Fruit fly (Drosophila melanogaster) whole organism, embryonic: ENCODE results near the gene CG13024.

Experiments used
- Abd-B ChIP-seq: fragments of 200-800 bp; sonication (Bioruptor generic); optimal IDR thresholded peaks from 2 replicates; lab custom pipeline; 2018; ENCODE audit warnings: missing biosample characterization, mild to moderate bottlenecking, missing genetic modification characterization, moderate library complexity
- Aef1 ChIP-seq: fragments of 200-800 bp; sonication (Bioruptor generic); IDR thresholded peaks from 3 replicates; pipeline ENCODE4 v1.3.6; 2022; ENCODE audit warnings: missing biosample characterization, missing genetic modification characterization
- Awh ChIP-seq: fragments of 200-800 bp; sonication (Bioruptor generic); IDR thresholded peaks from 2 replicates; pipeline ENCODE4, ENCODE4 v1.3.6; 2022; ENCODE audit warnings: missing biosample characterization, missing genetic modification characterization
- CG1024 ChIP-seq: fragments of 200-800 bp; sonication (Bioruptor generic); IDR thresholded peaks from 2 replicates; pipeline ENCODE4 v1.3.6; 2022; ENCODE audit warnings: missing biosample characterization, missing genetic modification characterization
- CG13123 ChIP-seq: fragments of 200-800 bp; sonication (Bioruptor generic); optimal IDR thresholded peaks from 2 replicates; lab custom pipeline; 2016; ENCODE audit warnings: missing biosample characterization, missing genetic modification characterization
- CG13624 ChIP-seq: fragments of 200-800 bp; sonication (Bioruptor generic); optimal IDR thresholded peaks from 2 replicates; lab custom pipeline; 2016; ENCODE audit warnings: missing biosample characterization, missing genetic modification characterization
- CG13775 ChIP-seq: fragments of 200-800 bp; sonication (Bioruptor generic); optimal IDR thresholded peaks from 3 replicates; lab custom pipeline; 2017; ENCODE audit warnings: missing biosample characterization, mild to moderate bottlenecking, missing genetic modification characterization
- CG14441 ChIP-seq: fragments of 200-800 bp; sonication (Bioruptor generic); IDR thresholded peaks from 2 replicates; pipeline ENCODE4 v1.3.6; 2022; ENCODE audit warnings: missing biosample characterization, missing genetic modification characterization
- CG14965 ChIP-seq: fragments of 200-800 bp; sonication (Bioruptor generic); optimal IDR thresholded peaks from 2 replicates; lab custom pipeline; 2016; ENCODE audit warnings: missing biosample characterization, missing genetic modification characterization, borderline replicate concordance
- CG15011 ChIP-seq: fragments of 200-800 bp; sonication (Bioruptor generic); optimal IDR thresholded peaks from 3 replicates; lab custom pipeline; 2018; ENCODE audit warnings: missing biosample characterization, mild to moderate bottlenecking, missing genetic modification characterization
- CG15073 ChIP-seq: fragments of 200-800 bp; sonication (Bioruptor generic); optimal IDR thresholded peaks from 2 replicates; lab custom pipeline; 2016; ENCODE audit warnings: missing biosample characterization, missing genetic modification characterization
- CG15514 ChIP-seq: fragments of 200-800 bp; sonication (Bioruptor generic); optimal IDR thresholded peaks from 3 replicates; lab custom pipeline; 2017; ENCODE audit warnings: missing biosample characterization, missing genetic modification characterization, mild to moderate bottlenecking, moderate library complexity, missing genetic modification reagents
- CG16813 ChIP-seq: fragments of 200-800 bp; sonication (Bioruptor generic); IDR thresholded peaks from 3 replicates; pipeline ENCODE4 v1.3.6; 2022; ENCODE audit warnings: missing biosample characterization, missing genetic modification characterization; ENCODE audit not compliant: partially characterized antibody
- CG16815 ChIP-seq: fragments of 200-800 bp; sonication (Bioruptor generic); optimal IDR thresholded peaks from 3 replicates; lab custom pipeline; 2017; ENCODE audit warnings: missing biosample characterization, mild to moderate bottlenecking, missing genetic modification characterization
- CG17612 ChIP-seq: fragments of 200-800 bp; sonication (Bioruptor generic); IDR thresholded peaks from 2 replicates; pipeline ENCODE4 v1.3.6; 2022; ENCODE audit warnings: missing biosample characterization, missing genetic modification characterization
- CG1832 ChIP-seq: fragments of 200-800 bp; sonication (Bioruptor generic); optimal IDR thresholded peaks from 2 replicates; lab custom pipeline; 2017; ENCODE audit warnings: missing biosample characterization, mild to moderate bottlenecking, missing genetic modification characterization, inconsistent platforms
- CG3065 ChIP-seq: fragments of 200-800 bp; sonication (Bioruptor generic); optimal IDR thresholded peaks from 2 replicates; lab custom pipeline; 2016; ENCODE audit warnings: missing biosample characterization, missing genetic modification characterization
- CG3407 ChIP-seq: fragments of 200-800 bp; sonication (Bioruptor generic); optimal IDR thresholded peaks from 2 replicates; lab custom pipeline; 2018; ENCODE audit warnings: missing biosample characterization, mild to moderate bottlenecking, missing genetic modification characterization
- CG3995 ChIP-seq: fragments of 200-800 bp; sonication (Bioruptor generic); optimal IDR thresholded peaks from 3 replicates; lab custom pipeline; 2016; ENCODE audit warnings: missing biosample characterization, missing genetic modification characterization
- CG6272 ChIP-seq: fragments of 200-800 bp; sonication (Bioruptor generic); IDR thresholded peaks from 2 replicates; pipeline ENCODE4 v1.3.6; 2022; ENCODE audit warnings: missing biosample characterization, missing genetic modification characterization
- CG6791 ChIP-seq: fragments of 200-800 bp; sonication (Bioruptor generic); IDR thresholded peaks from 3 replicates; pipeline ENCODE4 v1.3.6; 2022; ENCODE audit warnings: missing biosample characterization, missing genetic modification characterization; ENCODE audit not compliant: partially characterized antibody
- CG7271 ChIP-seq: fragments of 200-800 bp; sonication (Bioruptor generic); optimal IDR thresholded peaks from 2 replicates; lab custom pipeline; 2018; ENCODE audit warnings: missing biosample characterization, mild to moderate bottlenecking, missing genetic modification characterization, moderate library complexity
- CG7963 ChIP-seq: fragments of 200-800 bp; sonication (Bioruptor generic); IDR thresholded peaks from 3 replicates; pipeline ENCODE4 v1.3.6; 2022; ENCODE audit warnings: missing biosample characterization, missing genetic modification characterization; ENCODE audit not compliant: partially characterized antibody
- CG8765 ChIP-seq: fragments of 200-800 bp; sonication (Bioruptor generic); IDR thresholded peaks from 2 replicates; pipeline ENCODE4 v1.3.6; 2022; ENCODE audit warnings: missing biosample characterization, missing genetic modification characterization
- CTCF ChIP-seq: fragments of 200-800 bp; sonication (Bioruptor generic); optimal IDR thresholded peaks from 2 replicates; lab custom pipeline; 2017; ENCODE audit warnings: missing biosample characterization, mild to moderate bottlenecking, missing genetic modification characterization, moderate library complexity
- CrebB ChIP-seq: fragments of 200-800 bp; sonication (Bioruptor generic); optimal IDR thresholded peaks from 3 replicates; lab custom pipeline; 2018; ENCODE audit warnings: missing biosample characterization, mild to moderate bottlenecking, missing genetic modification characterization
- Dip3 ChIP-seq: fragments of 200-800 bp; sonication (Bioruptor generic); optimal IDR thresholded peaks from 3 replicates; lab custom pipeline; 2016; ENCODE audit warnings: missing biosample characterization, missing genetic modification characterization
- HmgD ChIP-seq: fragments of 200-800 bp; sonication (Bioruptor generic); optimal IDR thresholded peaks from 3 replicates; lab custom pipeline; 2016; ENCODE audit warnings: missing biosample characterization, missing genetic modification characterization
- Lhr ChIP-seq: fragments of 200-800 bp; sonication (Bioruptor generic); optimal IDR thresholded peaks from 3 replicates; lab custom pipeline; 2017; ENCODE audit warnings: mild to moderate bottlenecking, missing biosample characterization, missing genetic modification reagents, missing genetic modification characterization
- Mrtf ChIP-seq: fragments of 200-800 bp; sonication (Bioruptor generic); IDR thresholded peaks from 3 replicates; pipeline ENCODE4 v1.3.6; 2022; ENCODE audit warnings: missing biosample characterization, missing genetic modification characterization
- Neu2 ChIP-seq: fragments of 200-800 bp; sonication (Bioruptor generic); optimal IDR thresholded peaks from 3 replicates; lab custom pipeline; 2016; ENCODE audit warnings: missing biosample characterization, missing genetic modification characterization, borderline replicate concordance
- PHDP ChIP-seq: fragments of 200-800 bp; sonication (Bioruptor generic); optimal IDR thresholded peaks from 3 replicates; lab custom pipeline; 2018; ENCODE audit warnings: missing biosample characterization, mild to moderate bottlenecking, missing genetic modification characterization, moderate library complexity
- Xrp1 ChIP-seq: fragments of 200-800 bp; sonication (Bioruptor generic); IDR thresholded peaks from 2 replicates; pipeline ENCODE4 v1.3.6; 2022; ENCODE audit warnings: missing biosample characterization, missing genetic modification characterization
- bcd ChIP-seq: fragments of 200-800 bp; sonication (Bioruptor generic); optimal IDR thresholded peaks from 2 replicates; lab custom pipeline; 2017; ENCODE audit warnings: missing biosample characterization, mild to moderate bottlenecking, missing genetic modification characterization
- bigmax ChIP-seq: fragments of 200-800 bp; sonication (Bioruptor generic); optimal IDR thresholded peaks from 2 replicates; lab custom pipeline; 2018; ENCODE audit warnings: missing biosample characterization, mild to moderate bottlenecking, missing genetic modification characterization
- croc ChIP-seq: fragments of 200-800 bp; sonication (Bioruptor generic); conservative IDR thresholded peaks from 3 replicates; pipeline ENCODE4 v1.3.6; 2022; ENCODE audit warnings: missing biosample characterization, missing genetic modification characterization
- esg ChIP-seq: fragments of 200-800 bp; sonication (Bioruptor generic); conservative IDR thresholded peaks from 2 replicates; pipeline ENCODE4 v1.3.6; 2022; ENCODE audit warnings: missing biosample characterization, missing genetic modification characterization
- eve ChIP-seq, 2 experiments: fragments of >200 bp; optimal IDR thresholded peaks; 2 replicates each; lab custom pipeline; 2017; ENCODE audit warnings: missing biosample characterization in 2 of 2, missing genetic modification characterization in 2 of 2
- fd102C ChIP-seq: fragments of 200-800 bp; sonication (Bioruptor generic); optimal IDR thresholded peaks from 2 replicates; lab custom pipeline; 2018; ENCODE audit warnings: missing biosample characterization, mild to moderate bottlenecking, missing genetic modification characterization, moderate library complexity
- hbn ChIP-seq: fragments of 200-800 bp; sonication (Bioruptor generic); IDR thresholded peaks from 2 replicates; pipeline ENCODE4 v1.3.6; 2022; ENCODE audit warnings: missing biosample characterization, missing genetic modification characterization; ENCODE audit not compliant: partially characterized antibody
- inv ChIP-seq: fragments of 200-800 bp; sonication (Bioruptor generic); IDR thresholded peaks from 2 replicates; pipeline ENCODE4 v1.3.6; 2022; ENCODE audit warnings: missing biosample characterization, missing genetic modification characterization; ENCODE audit not compliant: partially characterized antibody
- lbe ChIP-seq: fragments of 200-800 bp; sonication (Bioruptor generic); optimal IDR thresholded peaks from 2 replicates; lab custom pipeline; 2016; ENCODE audit warnings: missing biosample characterization, mild to moderate bottlenecking, missing genetic modification characterization
- lilli ChIP-seq: fragments of 200-800 bp; sonication (Bioruptor generic); optimal IDR thresholded peaks from 3 replicates; lab custom pipeline; 2016; ENCODE audit warnings: missing biosample characterization, missing genetic modification characterization
- nerfin-1 ChIP-seq: fragments of 200-800 bp; sonication (Bioruptor generic); optimal IDR thresholded peaks from 3 replicates; lab custom pipeline; 2019; ENCODE audit warnings: missing biosample characterization, mild to moderate bottlenecking, missing genetic modification characterization, moderate library complexity
- stwl ChIP-seq: fragments of 200-800 bp; sonication (Bioruptor generic); optimal IDR thresholded peaks from 3 replicates; lab custom pipeline; 2018; ENCODE audit warnings: missing biosample characterization, mild to moderate bottlenecking, missing genetic modification characterization, moderate library complexity
- tap ChIP-seq: fragments of 200-800 bp; optimal IDR thresholded peaks from 3 replicates; lab custom pipeline; 2019; ENCODE audit warnings: missing biosample characterization, mild to moderate bottlenecking, missing genetic modification characterization, moderate library complexity
- toy ChIP-seq: fragments of 200-800 bp; sonication (Bioruptor generic); IDR thresholded peaks from 2 replicates; pipeline ENCODE4 v1.3.6; 2022; ENCODE audit warnings: missing biosample characterization, missing genetic modification characterization
- twi ChIP-seq: fragments of 200-800 bp; optimal IDR thresholded peaks from 2 replicates; lab custom pipeline; 2019; ENCODE audit warnings: missing biosample characterization, mild to moderate bottlenecking, missing genetic modification characterization, moderate library complexity
- unc-4 ChIP-seq: fragments of 200-800 bp; sonication (Bioruptor generic); IDR thresholded peaks from 2 replicates; pipeline ENCODE4 v1.3.6; 2022; ENCODE audit warnings: missing biosample characterization, missing genetic modification characterization; ENCODE audit not compliant: partially characterized antibody
- zfh1 ChIP-seq: fragments of 200-800 bp; sonication (Bioruptor generic); IDR thresholded peaks from 3 replicates; pipeline ENCODE4 v1.3.6; 2022; ENCODE audit warnings: missing biosample characterization, missing genetic modification characterization

CG13024 gene

DNA sequence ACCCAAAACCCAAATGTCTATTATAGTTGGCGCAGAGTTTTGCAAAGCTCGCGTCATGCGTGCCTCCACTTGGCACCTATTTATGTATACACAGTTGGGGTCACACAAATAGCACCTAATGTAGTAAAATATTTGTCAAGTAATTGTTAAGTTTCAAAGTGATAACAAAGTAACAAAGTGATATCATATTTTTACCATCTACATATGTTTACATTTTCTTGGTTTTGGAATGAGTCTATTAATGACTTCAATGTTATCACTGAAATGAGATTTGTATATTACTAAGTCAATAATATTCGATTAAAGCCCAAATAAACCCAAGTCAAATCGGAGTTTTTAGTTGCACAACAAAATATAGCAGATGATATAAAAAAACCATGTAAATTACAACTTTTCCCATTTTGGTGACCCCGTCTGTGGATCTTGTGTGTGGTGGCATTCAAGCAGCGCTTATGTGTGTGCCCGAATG is 43.6 kb upstream of the CG13024 start (continued):
- TF ChIP-seq bcd, result peak; percentile 65
- no peak for TF ChIP-seq stwl (tag; lab: Kevin White, UChicago)
- TF ChIP-seq Abd-B (GFP tag; lab: Kevin White, UChicago), result peak; percentile 51
- TF ChIP-seq inv (GFP tag; lab: Robert Waterston, UW), result no peak
- TF ChIP-seq CG13624 (GFP tag; lab: Kevin White, UChicago), result peak; percentile 25
- TF ChIP-seq Mrtf (GFP tag; lab: Robert Waterston, UW), result 0 out of 3 replicates have a peak, but pooled peaks have one; percentile 34
- TF ChIP-seq hbn (GFP tag; lab: Robert Waterston, UW), result no peak
- TF ChIP-seq CG3065 (GFP tag; lab: Kevin White, UChicago), result no peak
- TF ChIP-seq esg, result peak; percentile 61
- TF ChIP-seq CG15073, result no peak
- 0 out of 2 replicates have a peak, but pooled peaks have one; percentile 9 for TF ChIP-seq Awh (GFP tag; lab: Robert Waterston, UW)
- 0 out of 3 replicates have a peak, but pooled peaks have one; percentile 21 for TF ChIP-seq zfh1
- TF ChIP-seq Dip3, result peak; percentile 61
- TF ChIP-seq eve (GFP tag; optimal IDR thresholded peaks at IDR 0.05; lab: Kevin White, UChicago), result peak in 1 of 2 experiments; percentile 81
- peak; percentile 54 for TF ChIP-seq CrebB (tag; lab: Kevin White, UChicago)
- no peak for TF ChIP-seq CG17612 (GFP tag; lab: Robert Waterston, UW)
- peak; percentile 7 for TF ChIP-seq Lhr (GFP tag; lab: Kevin White, UChicago)
- no peak for TF ChIP-seq CG6272 (GFP tag; lab: Robert Waterston, UW)
- no peak for TF ChIP-seq CG7271
- TF ChIP-seq CG16813, result no peak
- TF ChIP-seq CG7963 (GFP tag; lab: Robert Waterston, UW), result no peak
- peak; percentile 27; the same call in 1 of the 2 replicates for TF ChIP-seq Xrp1 (GFP tag; lab: Robert Waterston, UW)
- no peak for TF ChIP-seq HmgD
- no peak for TF ChIP-seq unc-4 (GFP tag; lab: Robert Waterston, UW)
- peak; percentile 54 for TF ChIP-seq twi (tag; lab: Kevin White, UChicago)
- peak; percentile 35 for TF ChIP-seq CG15514 (GFP tag; lab: Kevin White, UChicago)
- TF ChIP-seq CG13775 (GFP tag; lab: Kevin White, UChicago), result peak; percentile 57
- peak; percentile 60 for TF ChIP-seq CG3407 (GFP tag; lab: Kevin White, UChicago)
- no peak for TF ChIP-seq CG8765
- TF ChIP-seq CTCF (GFP tag; lab: Kevin White, UChicago), result peak; percentile 43
- no peak for TF ChIP-seq Neu2 (GFP tag; lab: Kevin White, UChicago)
- TF ChIP-seq CG6791 (GFP tag; lab: Robert Waterston, UW), result no peak
- TF ChIP-seq PHDP (tag; lab: Kevin White, UChicago), result peak; percentile 84
- no peak for TF ChIP-seq toy (GFP tag; lab: Robert Waterston, UW)
- TF ChIP-seq Aef1 (GFP tag; lab: Robert Waterston, UW), result peak; percentile 28; the same call in 1 of the 3 replicates
- peak; percentile 31; the same call in 2 of the 3 replicates for TF ChIP-seq croc (GFP tag; lab: Robert Waterston, UW)
- TF ChIP-seq lbe, result no peak
- TF ChIP-seq CG1832 (GFP tag; lab: Kevin White, UChicago), result no peak
- no peak for TF ChIP-seq CG14965 (GFP tag; lab: Kevin White, UChicago)
- TF ChIP-seq CG14441, result no peak
- TF ChIP-seq CG16815 (GFP tag; lab: Kevin White, UChicago), result peak; percentile 41
- no peak for TF ChIP-seq CG1024 (GFP tag; lab: Robert Waterston, UW)
- TF ChIP-seq bigmax (GFP tag; lab: Kevin White, UChicago), result no peak
- TF ChIP-seq CG15011 (GFP tag; lab: Kevin White, UChicago), result peak; percentile 63
- peak; percentile 68 for TF ChIP-seq tap (tag; lab: Kevin White, UChicago)
- no peak for TF ChIP-seq CG13123 (GFP tag; lab: Kevin White, UChicago)
- TF ChIP-seq CG3995 (GFP tag; lab: Kevin White, UChicago), result peak; percentile 41
- no peak for TF ChIP-seq fd102C (GFP tag; lab: Kevin White, UChicago)
- TF ChIP-seq nerfin-1 (tag; lab: Kevin White, UChicago), result peak; percentile 76
- peak; percentile 73 for TF ChIP-seq lilli (GFP tag; lab: Kevin White, UChicago)
